Fruit fly (Drosophila melanogaster): Measurements from ENCODE around the gene Atg16.

Gene Atg16

DNA sequence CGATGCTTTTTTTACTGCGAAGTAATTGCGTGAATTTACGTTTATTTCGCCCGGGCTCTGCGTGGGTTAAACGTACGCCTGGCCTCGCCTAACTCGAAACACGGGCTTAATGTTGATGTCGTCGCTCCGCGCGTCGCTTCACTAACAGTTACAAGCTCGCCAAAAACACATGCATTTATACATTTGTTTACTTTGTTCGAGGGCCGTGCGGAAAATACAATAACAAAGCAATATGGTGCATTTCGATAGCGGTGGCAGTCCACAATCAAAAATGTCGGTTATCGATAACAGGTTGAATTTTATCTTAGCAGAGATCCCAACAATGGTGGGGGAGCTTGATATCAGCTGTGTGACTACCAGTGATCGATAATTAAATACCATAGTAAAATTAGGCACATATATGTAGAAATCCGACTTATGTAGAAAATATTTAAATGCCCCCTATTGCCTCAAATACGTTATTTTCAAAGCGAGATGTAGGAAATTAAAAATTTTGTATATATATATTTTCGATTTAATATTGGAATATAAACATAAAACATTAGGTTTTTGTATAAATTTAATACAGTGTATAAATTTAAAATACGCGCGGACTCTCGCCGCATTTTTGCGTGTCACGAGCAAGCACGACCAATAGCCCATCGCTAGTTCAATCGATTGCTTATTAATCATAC is 33.9 kb upstream of the Atg16 start, which contains the start of gene Zip99C (continued):
- TF ChIP-seq schlank (tag; optimal IDR thresholded peaks at IDR 0.05) = no peak
- TF ChIP-seq CG10654 (GFP tag; optimal IDR thresholded peaks at IDR 0.05) = peak; percentile 8
- peak; percentile 45 for TF ChIP-seq MBD-R2 (GFP tag; IDR thresholded peaks at IDR 0.05)
- peak; percentile 36 for TF ChIP-seq CG9817 (tag; optimal IDR thresholded peaks at IDR 0.05)
- TF ChIP-seq zen (tag; optimal IDR thresholded peaks at IDR 0.05) = peak; percentile 44
- no peak for TF ChIP-seq CG18011 (GFP tag; optimal IDR thresholded peaks at IDR 0.05)
- peak; percentile 34 for TF ChIP-seq CG10543 (GFP tag; optimal IDR thresholded peaks at IDR 0.05)
- peak; percentile 51 for TF ChIP-seq onecut (GFP tag; IDR thresholded peaks at IDR 0.05)
- TF ChIP-seq dati (GFP tag; IDR thresholded peaks at IDR 0.05) = no peak
- TF ChIP-seq CG8290 (GFP tag; optimal IDR thresholded peaks at IDR 0.05) = peak; percentile 74
- TF ChIP-seq CG8290 (tag; optimal IDR thresholded peaks at IDR 0.05) = peak; percentile 11 to 87
- TF ChIP-seq cg (GFP tag; optimal IDR thresholded peaks at IDR 0.05) = no peak
- peak; percentile 66; the same call in 1 of the 3 replicates for TF ChIP-seq zen2 (GFP tag; IDR thresholded peaks at IDR 0.05; ENCODE audit: partially characterized antibody)
- TF ChIP-seq kni (GFP tag; optimal IDR thresholded peaks at IDR 0.05) = no peak
- peak; percentile 58 for TF ChIP-seq CG2712 (tag; optimal IDR thresholded peaks at IDR 0.05)
- TF ChIP-seq Fer3 (tag; optimal IDR thresholded peaks at IDR 0.05) = peak; percentile 8
- no peak for TF ChIP-seq CG4707 (GFP tag; optimal IDR thresholded peaks at IDR 0.05)
- TF ChIP-seq CG2116 (GFP tag; optimal IDR thresholded peaks at IDR 0.05) = peak; percentile 97
- peak; percentile 84 for TF ChIP-seq HLH4C (GFP tag; IDR thresholded peaks at IDR 0.05; ENCODE audit: partially characterized antibody)
- TF ChIP-seq CG12155 (GFP tag; optimal IDR thresholded peaks at IDR 0.05) = peak; percentile 80
- peak; percentile 66 for TF ChIP-seq lilli (GFP tag; optimal IDR thresholded peaks at IDR 0.05)
- TF ChIP-seq repo (GFP tag; optimal IDR thresholded peaks at IDR 0.05) = no peak
- peak; percentile 92 for TF ChIP-seq pita (GFP tag; optimal IDR thresholded peaks at IDR 0.05)
- no peak for TF ChIP-seq CG8478 (optimal IDR thresholded peaks at IDR 0.05)
- TF ChIP-seq CG34376 (GFP tag; optimal IDR thresholded peaks at IDR 0.05) = no peak
- TF ChIP-seq croc (GFP tag; conservative IDR thresholded peaks at IDR 0.05) = no peak; the same call in 2 of the 3 replicates
- TF ChIP-seq CG13894 (tag; optimal IDR thresholded peaks at IDR 0.05) = peak; percentile 17
- TF ChIP-seq CG17361 (GFP tag; IDR thresholded peaks at IDR 0.05) = peak; percentile 56; the same call in 1 of the 3 replicates
- no peak for TF ChIP-seq CG2889 (GFP tag; IDR thresholded peaks at IDR 0.05)
- peak; percentile 36 for TF ChIP-seq CG9727 (GFP tag; optimal IDR thresholded peaks at IDR 0.05)
- peak; percentile 4 for TF ChIP-seq lab (GFP tag; optimal IDR thresholded peaks at IDR 0.05)
- TF ChIP-seq chinmo (GFP tag; IDR thresholded peaks at IDR 0.05; ENCODE audit: partially characterized antibody) = peak; percentile 92; the same call in 3 of the 4 replicates
- peak; percentile 54 for TF ChIP-seq chn (GFP tag; optimal IDR thresholded peaks at IDR 0.05)
- TF ChIP-seq sens (GFP tag) = peak; percentile 78
- no peak for TF ChIP-seq E2f1 (GFP tag; IDR thresholded peaks at IDR 0.05)
- peak; percentile 39 for TF ChIP-seq tap (tag; optimal IDR thresholded peaks at IDR 0.05)
- TF ChIP-seq CG4360 (GFP tag; IDR thresholded peaks at IDR 0.05) = peak; percentile 58
- TF ChIP-seq nerfin-1 (tag; optimal IDR thresholded peaks at IDR 0.05) = no peak
- TF ChIP-seq HLH3B (GFP tag; IDR thresholded peaks at IDR 0.05) = 0 out of 2 replicates have a peak, but pooled peaks have one; percentile 26
- no peak for TF ChIP-seq CrebB (tag; optimal IDR thresholded peaks at IDR 0.05)
- TF ChIP-seq Dip3 (GFP tag; optimal IDR thresholded peaks at IDR 0.05) = peak; percentile 35
- TF ChIP-seq D19B (GFP tag; optimal IDR thresholded peaks at IDR 0.05) = no peak
- TF ChIP-seq pho (GFP tag; optimal IDR thresholded peaks at IDR 0.05) = peak; percentile 12
- TF ChIP-seq CG9876 (GFP tag; optimal IDR thresholded peaks at IDR 0.05) = no peak
- no peak for TF ChIP-seq CG16779 (GFP tag; IDR thresholded peaks at IDR 0.05)
- TF ChIP-seq mam (GFP tag; optimal IDR thresholded peaks at IDR 0.05) = peak; percentile 35
- TF ChIP-seq crc (GFP tag; optimal IDR thresholded peaks at IDR 0.05) = no peak
- TF ChIP-seq rib (GFP tag; IDR thresholded peaks at IDR 0.05) = no peak
- no peak for TF ChIP-seq CG1792 (GFP tag; optimal IDR thresholded peaks at IDR 0.05)
- peak; percentile 30 for TF ChIP-seq HmgZ (tag; optimal IDR thresholded peaks at IDR 0.05)

Data from whole organism, embryonic.